Fruit fly (Drosophila melanogaster): ENCODE results near the gene CG7231.

Gene CG7231

DNA sequence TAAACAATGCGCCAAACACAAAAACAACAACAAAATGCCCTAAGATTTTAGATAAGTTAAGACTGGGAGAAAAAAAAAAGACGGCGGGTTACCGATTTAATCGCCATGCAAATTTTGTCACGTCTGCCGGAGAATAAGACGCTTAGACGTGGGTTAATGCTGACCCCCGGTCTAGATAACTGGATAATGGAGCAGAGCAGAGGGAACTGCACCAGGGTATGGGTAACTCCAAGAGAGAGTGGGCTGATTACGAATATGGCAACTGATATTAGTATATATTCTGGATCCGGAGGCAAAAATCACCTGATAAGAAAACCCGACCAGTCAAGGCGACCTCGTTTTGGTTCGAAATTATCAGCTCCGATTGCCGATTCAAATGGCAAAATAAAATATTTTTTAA lies 13.7 kb upstream of the CG7231 start:
- TF ChIP-seq tj (GFP tag; optimal IDR thresholded peaks at IDR 0.05) (no peak), cnc (optimal IDR thresholded peaks at IDR 0.05) (no peak)

DNA sequence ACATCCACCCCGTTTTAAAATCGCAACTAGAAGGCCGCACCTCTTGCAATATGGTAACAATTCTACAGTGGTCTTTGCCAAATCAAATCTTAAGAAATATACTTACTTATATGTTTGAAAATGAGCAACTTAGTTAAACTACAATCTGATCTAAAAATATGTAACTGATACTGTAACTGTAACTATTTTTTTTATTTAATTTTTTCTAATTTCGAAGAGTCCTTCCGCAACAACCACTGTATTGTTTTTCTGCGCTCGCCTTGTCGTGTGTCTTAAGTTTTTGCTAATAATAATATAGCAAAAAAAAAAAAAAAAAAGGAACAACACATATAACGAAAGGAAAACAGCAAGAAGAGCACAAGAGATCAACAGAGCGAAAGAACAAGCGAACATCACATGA lies 12.3 kb upstream of the CG7231 start:
- no peak for TF ChIP-seq CG12768 (GFP tag; optimal IDR thresholded peaks at IDR 0.05)
- no peak for TF ChIP-seq cic (GFP tag; optimal IDR thresholded peaks at IDR 0.05)
- TF ChIP-seq bab1 (GFP tag; optimal IDR thresholded peaks at IDR 0.05) = no peak
- TF ChIP-seq CG1620 (GFP tag; optimal IDR thresholded peaks at IDR 0.05) = no peak
- TF ChIP-seq Clk (GFP tag; optimal IDR thresholded peaks at IDR 0.05) = no peak
- no peak for TF ChIP-seq tj (GFP tag; optimal IDR thresholded peaks at IDR 0.05)
- no peak for TF ChIP-seq Hr96 (GFP tag; optimal IDR thresholded peaks at IDR 0.05)
- TF ChIP-seq Crg-1 (GFP tag; optimal IDR thresholded peaks at IDR 0.05) = no peak
- TF ChIP-seq CG11617 (GFP tag; optimal IDR thresholded peaks at IDR 0.05) = no peak
- TF ChIP-seq CG7101 (tag; optimal IDR thresholded peaks at IDR 0.05) = no peak

DNA sequence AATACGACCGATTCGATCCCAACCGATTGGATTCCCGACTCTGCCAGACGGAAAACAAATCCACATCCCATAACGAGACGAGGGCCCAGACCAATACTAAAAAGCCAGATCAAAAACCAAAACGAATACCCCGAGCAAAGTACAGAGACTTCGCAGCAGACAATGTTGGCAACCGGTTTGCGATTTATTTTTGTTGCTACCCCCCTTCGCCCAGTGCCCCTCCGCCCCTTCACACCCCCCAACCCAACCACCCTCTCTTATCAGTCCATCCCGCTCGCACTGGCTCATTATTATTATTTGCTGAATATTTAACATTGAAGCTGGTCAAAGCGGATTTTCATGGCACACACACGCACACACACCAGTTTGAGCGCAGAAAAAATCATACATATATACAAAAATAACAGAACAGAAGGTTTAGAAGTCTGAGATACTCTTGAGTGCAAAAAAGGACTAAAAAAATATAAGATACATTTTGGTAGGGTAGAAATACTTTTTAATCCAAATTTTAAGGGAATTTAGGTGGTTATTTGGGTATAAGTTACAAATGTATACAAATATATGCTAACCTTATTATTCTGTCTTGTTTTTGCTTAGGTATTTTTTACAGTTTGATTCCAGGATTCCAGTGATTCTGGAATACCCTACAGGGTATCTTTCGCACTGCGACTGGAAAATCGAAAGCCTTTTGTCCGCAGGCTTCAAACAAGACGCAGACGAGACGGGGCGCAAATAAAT lies 10.1 kb upstream of the CG7231 start:
- no peak for TF ChIP-seq CG33017 (tag; optimal IDR thresholded peaks at IDR 0.05)
- TF ChIP-seq Hr96 (GFP tag; optimal IDR thresholded peaks at IDR 0.05) = no peak
- peak; percentile 14 for TF ChIP-seq tj (GFP tag; optimal IDR thresholded peaks at IDR 0.05)
- TF ChIP-seq cic (GFP tag; optimal IDR thresholded peaks at IDR 0.05) = no peak

DNA sequence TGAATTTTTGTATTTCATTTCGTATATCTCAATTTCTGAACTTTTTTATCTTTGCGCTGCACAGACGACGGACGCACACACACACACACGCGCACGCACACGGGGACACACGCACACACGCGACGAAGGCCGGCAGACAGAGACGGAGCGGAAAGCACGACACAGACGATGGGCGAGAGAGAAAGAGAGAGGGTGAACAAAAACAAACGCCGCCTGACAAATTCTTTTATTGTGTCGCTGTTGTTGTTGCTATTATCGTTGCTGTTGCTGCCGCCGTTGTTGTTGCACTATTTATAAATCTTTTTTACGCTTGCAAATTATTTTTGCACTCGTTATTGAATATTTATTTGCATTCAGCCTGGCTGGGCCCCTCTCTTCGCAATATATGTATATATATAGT lies 7.0 kb upstream of the CG7231 start:
- peak; percentile 35 for TF ChIP-seq tj (GFP tag; optimal IDR thresholded peaks at IDR 0.05)
- peak; percentile 23 for TF ChIP-seq Mnt (GFP tag; optimal IDR thresholded peaks at IDR 0.05)
- TF ChIP-seq CG12768 (GFP tag; optimal IDR thresholded peaks at IDR 0.05) = no peak

DNA sequence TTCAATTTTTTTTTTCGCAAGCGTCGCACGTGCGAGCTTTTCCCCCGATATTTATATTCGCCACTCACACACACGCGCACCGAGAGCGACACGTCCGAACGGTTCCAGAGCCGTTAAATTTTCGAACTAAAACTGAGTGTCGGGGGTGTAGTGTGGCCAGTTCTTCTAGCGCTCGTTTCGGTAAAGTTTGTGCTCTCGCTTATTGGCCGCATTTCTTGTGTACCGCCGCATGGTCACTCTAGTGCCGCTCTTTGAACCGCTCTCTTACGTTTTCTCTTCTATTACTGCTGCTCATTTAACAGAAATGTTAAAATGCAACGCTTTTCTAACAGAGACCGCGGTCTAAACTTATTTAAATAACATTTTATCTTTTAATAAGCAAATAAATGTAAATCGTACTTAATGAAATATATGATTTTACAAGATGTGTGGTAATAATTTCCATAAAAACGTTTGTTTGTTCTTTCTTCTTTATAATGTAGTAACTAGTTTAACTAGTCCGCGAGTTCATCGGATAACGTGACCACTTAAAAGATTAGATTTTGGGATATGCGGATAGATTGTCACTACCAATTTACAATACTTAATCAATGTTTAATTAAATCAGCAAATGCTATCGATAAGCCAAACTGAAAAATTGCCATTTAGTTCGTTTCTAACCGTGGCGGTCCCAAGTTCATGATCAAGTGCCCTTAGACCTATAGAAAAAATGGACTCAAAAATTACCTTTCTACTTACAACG lies 484 bp downstream of the CG7231 start, which contains the start of gene Snoo:
TSS of gene Snoo (minus strand) at position 138 of the 742 bp plus-strand sequence.
- no peak for TF ChIP-seq Hr96 (GFP tag; optimal IDR thresholded peaks at IDR 0.05)
- TF ChIP-seq Crg-1 (GFP tag; optimal IDR thresholded peaks at IDR 0.05) = no peak
- no peak for TF ChIP-seq CG14711 (tag; optimal IDR thresholded peaks at IDR 0.05)
- peak; percentile 3 for TF ChIP-seq CG7101 (tag; optimal IDR thresholded peaks at IDR 0.05)
- TF ChIP-seq CG11617 (GFP tag; optimal IDR thresholded peaks at IDR 0.05) = no peak
- TF ChIP-seq kay (GFP tag; ENCODE audit: borderline replicate concordance) = peak; percentile 90
- TF ChIP-seq Mnt (GFP tag; optimal IDR thresholded peaks at IDR 0.05) = peak; percentile 89
- TF ChIP-seq ovo (GFP tag; optimal IDR thresholded peaks at IDR 0.05) = no peak
- TF ChIP-seq bab1 (GFP tag; optimal IDR thresholded peaks at IDR 0.05) = peak; percentile 12
- no peak for TF ChIP-seq Clk (GFP tag; optimal IDR thresholded peaks at IDR 0.05)
- TF ChIP-seq CG33017 (tag; optimal IDR thresholded peaks at IDR 0.05) = peak; percentile 4
- no peak for TF ChIP-seq toe (GFP tag; optimal IDR thresholded peaks at IDR 0.05)
- no peak for TF ChIP-seq CG7045 (GFP tag; optimal IDR thresholded peaks at IDR 0.05)
- TF ChIP-seq cnc (optimal IDR thresholded peaks at IDR 0.05) = no peak
- TF ChIP-seq tj (GFP tag; optimal IDR thresholded peaks at IDR 0.05) = no peak

DNA sequence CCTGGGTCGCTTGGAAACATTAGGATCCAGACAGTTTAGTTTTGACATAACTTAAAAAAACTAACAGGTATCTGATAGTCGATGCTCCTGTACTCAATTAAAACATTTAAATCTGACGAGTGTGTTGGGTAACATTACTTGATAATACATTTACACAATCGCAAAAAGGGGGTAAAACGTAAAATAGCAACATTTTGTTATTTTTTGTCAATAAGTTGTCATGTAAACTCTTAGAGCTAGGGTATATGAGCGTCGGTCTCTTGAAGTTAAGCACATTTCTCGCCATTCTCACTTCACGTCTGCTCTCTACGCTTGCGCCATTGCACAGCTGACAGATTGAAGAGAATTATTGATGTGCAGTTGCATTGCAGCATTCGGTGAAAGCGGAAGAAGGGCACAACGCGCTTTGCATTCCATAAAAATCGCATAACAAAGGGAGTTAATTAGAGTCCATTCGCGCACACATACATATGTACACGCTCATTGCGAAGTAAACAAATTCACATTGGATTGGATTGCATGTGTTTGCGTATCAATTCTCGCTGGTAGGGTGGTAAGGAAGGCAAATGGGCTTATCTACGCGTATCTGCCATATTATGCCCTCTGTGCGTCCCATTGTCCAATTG lies 1.3 kb downstream of the CG7231 start:
- TF ChIP-seq tj (GFP tag; optimal IDR thresholded peaks at IDR 0.05) (peak; percentile 27), Hr96 (GFP tag; optimal IDR thresholded peaks at IDR 0.05) (peak; percentile 1), Mnt (GFP tag; optimal IDR thresholded peaks at IDR 0.05) (peak; percentile 55), kay (GFP tag; ENCODE audit: borderline replicate concordance) (no peak), cic (GFP tag; optimal IDR thresholded peaks at IDR 0.05) (peak; percentile 62), toe (GFP tag; optimal IDR thresholded peaks at IDR 0.05) (no peak), CG11617 (GFP tag; optimal IDR thresholded peaks at IDR 0.05) (peak; percentile 29), cnc (optimal IDR thresholded peaks at IDR 0.05) (no peak), pad (GFP tag; optimal IDR thresholded peaks at IDR 0.05) (no peak), CG14711 (tag; optimal IDR thresholded peaks at IDR 0.05) (peak; percentile 2), Crg-1 (GFP tag; optimal IDR thresholded peaks at IDR 0.05) (peak; percentile 24)

DNA sequence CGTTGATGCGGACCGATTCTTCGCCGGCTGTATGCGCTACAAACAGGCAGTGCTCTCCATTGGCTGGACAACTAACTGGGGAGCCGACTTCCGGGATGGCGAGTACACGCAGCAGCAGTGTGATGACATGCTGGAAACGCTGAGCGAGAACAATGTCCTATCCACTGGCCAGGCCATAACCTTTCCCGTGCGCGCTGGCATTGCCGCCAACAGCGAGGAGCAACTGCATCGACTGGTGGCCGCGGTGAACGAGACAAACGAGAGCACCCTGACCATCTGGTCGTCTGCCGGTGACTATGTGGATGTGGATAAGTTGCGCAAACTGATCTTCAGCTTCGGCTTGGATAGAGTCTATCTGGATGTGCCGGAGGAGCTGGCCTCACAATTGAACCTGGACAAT lies 2.5 kb downstream of the CG7231 start:
- TF ChIP-seq CG14711 (tag; optimal IDR thresholded peaks at IDR 0.05) (no peak), CG11617 (GFP tag; optimal IDR thresholded peaks at IDR 0.05) (no peak), pad (GFP tag; optimal IDR thresholded peaks at IDR 0.05) (no peak), Hr96 (GFP tag; optimal IDR thresholded peaks at IDR 0.05) (no peak), CG12768 (GFP tag; optimal IDR thresholded peaks at IDR 0.05) (no peak), kay (GFP tag; ENCODE audit: borderline replicate concordance) (no peak), CG1620 (GFP tag; optimal IDR thresholded peaks at IDR 0.05) (no peak), toe (GFP tag; optimal IDR thresholded peaks at IDR 0.05) (no peak), CG7045 (GFP tag; optimal IDR thresholded peaks at IDR 0.05) (no peak), CG33017 (tag; optimal IDR thresholded peaks at IDR 0.05) (no peak), Crg-1 (GFP tag; optimal IDR thresholded peaks at IDR 0.05) (no peak), bab1 (GFP tag; optimal IDR thresholded peaks at IDR 0.05) (no peak), CG7101 (tag; optimal IDR thresholded peaks at IDR 0.05) (no peak)

Measured in whole organism, adult.